Worm (Caenorhabditis elegans): ENCODE results near the gene C25E10.8.

C25E10.8 gene

ce11 chrV:9013765-9014164 lies 40.1 kb downstream of the C25E10.8 start, which contains the start of gene srh-201:
Gene srh-201, minus strand, starts transcription at chrV:9013865.
- TF ChIP-seq sox-2 (GFP tag; IDR thresholded peaks at IDR 0.05): no peak
- no peak for TF ChIP-seq sox-4 (tag; optimal IDR thresholded peaks at IDR 0.05)
- no peak for TF ChIP-seq ahr-1 (tag; optimal IDR thresholded peaks at IDR 0.05)
- no peak for TF ChIP-seq F13H6.1 (tag; optimal IDR thresholded peaks at IDR 0.05)
- TF ChIP-seq fkh-10 (GFP tag; optimal IDR thresholded peaks at IDR 0.05): no peak
- no peak for TF ChIP-seq dve-1 (tag; optimal IDR thresholded peaks at IDR 0.05)
- no peak for TF ChIP-seq elt-4 (tag; optimal IDR thresholded peaks at IDR 0.05)
- TF ChIP-seq pag-3 (tag; optimal IDR thresholded peaks at IDR 0.05; ENCODE audit: borderline replicate concordance): no peak
- TF ChIP-seq ttx-3 (tag; optimal IDR thresholded peaks at IDR 0.05): no peak
- no peak for TF ChIP-seq ceh-9 (tag; optimal IDR thresholded peaks at IDR 0.05)
- TF ChIP-seq syd-9 (tag; optimal IDR thresholded peaks at IDR 0.05): no peak
- TF ChIP-seq tbx-2 (tag; optimal IDR thresholded peaks at IDR 0.05): no peak
- no peak for TF ChIP-seq hlh-6 (tag; optimal IDR thresholded peaks at IDR 0.05)
- no peak for TF ChIP-seq pqm-1 (tag; optimal IDR thresholded peaks at IDR 0.05)
- TF ChIP-seq ceh-48 (tag; optimal IDR thresholded peaks at IDR 0.05): no peak
- TF ChIP-seq nhr-11 (tag; optimal IDR thresholded peaks at IDR 0.05): no peak
- no peak for TF ChIP-seq fax-1 (tag; optimal IDR thresholded peaks at IDR 0.05)

ce11 chrV:9009175-9009574 lies 44.7 kb downstream of the C25E10.8 start, which contains the start of gene srx-2:
Gene srx-2, plus strand, starts transcription at chrV:9009475.
- TF ChIP-seq sdc-2 (tag; optimal IDR thresholded peaks at IDR 0.05): no peak
- TF ChIP-seq ceh-24 (tag; optimal IDR thresholded peaks at IDR 0.05): no peak
- TF ChIP-seq madf-2 (tag; optimal IDR thresholded peaks at IDR 0.05): no peak
- TF ChIP-seq unc-3 (GFP tag; conservative IDR thresholded peaks at IDR 0.05): no peak
- TF ChIP-seq unc-3 (tag; optimal IDR thresholded peaks at IDR 0.05): no peak
- no peak for TF ChIP-seq ceh-19 (GFP tag; optimal IDR thresholded peaks at IDR 0.05)
- no peak for TF ChIP-seq C38D4.7 (GFP tag; optimal IDR thresholded peaks at IDR 0.05)
- TF ChIP-seq hlh-8 (tag; optimal IDR thresholded peaks at IDR 0.05): no peak
- TF ChIP-seq pha-4 (tag; optimal IDR thresholded peaks at IDR 0.05): no peak
- TF ChIP-seq hlh-6 (tag; optimal IDR thresholded peaks at IDR 0.05): no peak
- TF ChIP-seq ahr-1 (tag; optimal IDR thresholded peaks at IDR 0.05): no peak
- TF ChIP-seq rnt-1 (tag; optimal IDR thresholded peaks at IDR 0.05): no peak
- no peak for TF ChIP-seq fkh-6 (tag; optimal IDR thresholded peaks at IDR 0.05)
- TF ChIP-seq ceh-22 (tag; optimal IDR thresholded peaks at IDR 0.05): no peak
- no peak for TF ChIP-seq unc-42 (tag; optimal IDR thresholded peaks at IDR 0.05)
- no peak for TF ChIP-seq K02D7.2 (tag; optimal IDR thresholded peaks at IDR 0.05)
- TF ChIP-seq gmeb-2 (tag; optimal IDR thresholded peaks at IDR 0.05): no peak
- no peak for TF ChIP-seq ceh-6 (GFP tag; optimal IDR thresholded peaks at IDR 0.05)

- TF ChIP-seq ceh-19 (GFP tag; optimal IDR thresholded peaks at IDR 0.05): no peak
- TF ChIP-seq elt-2 (tag; optimal IDR thresholded peaks at IDR 0.05): no peak
- TF ChIP-seq Y22D7AL.16 (tag; optimal IDR thresholded peaks at IDR 0.05): no peak
- TF ChIP-seq pax-1 (tag; optimal IDR thresholded peaks at IDR 0.05): no peak
- TF ChIP-seq dve-1 (tag; optimal IDR thresholded peaks at IDR 0.05): no peak
- TF ChIP-seq gmeb-2 (tag; optimal IDR thresholded peaks at IDR 0.05): no peak
These were observed 48.6 kb downstream of the C25E10.8 start, which contains the start of gene srx-3 for ce11 chrV:9005243-9005642. Gene srx-3, plus strand, starts transcription at chrV:9005543.

ce11 chrV:9003291-9003690 lies 50.6 kb downstream of the C25E10.8 start, which contains the start of gene srx-1:
Gene srx-1, plus strand, starts transcription at chrV:9003672.
- TF ChIP-seq lim-6 (tag; optimal IDR thresholded peaks at IDR 0.05) (no peak), che-1 (tag; optimal IDR thresholded peaks at IDR 0.05) (no peak), ztf-16 (tag; optimal IDR thresholded peaks at IDR 0.05) (no peak), ceh-6 (GFP tag; optimal IDR thresholded peaks at IDR 0.05) (no peak), madf-2 (tag; optimal IDR thresholded peaks at IDR 0.05) (no peak), elt-4 (tag; optimal IDR thresholded peaks at IDR 0.05) (no peak), dve-1 (tag; optimal IDR thresholded peaks at IDR 0.05) (no peak), ceh-22 (tag; optimal IDR thresholded peaks at IDR 0.05) (no peak), ceh-45 (GFP tag; IDR thresholded peaks at IDR 0.05) (no peak)
